Worm (Caenorhabditis elegans) whole organism, young adult: ENCODE measurements around the gene C24A3.9.

Experiments
- B0261.1 ChIP-seq: sonication (generic microtip); optimal IDR thresholded peaks from 2 replicates; lab custom pipeline; 2016; ENCODE audit warnings: mild to moderate bottlenecking, missing genetic modification characterization, moderate library complexity, missing compliant biosample characterization
- D2030.7 ChIP-seq: fragments of 200-800 bp; sonication (Bioruptor generic); IDR thresholded peaks from 2 replicates; pipeline ENCODE4 v1.3.6; 2022; ENCODE audit warnings: missing genetic modification reagents, missing genetic modification characterization, missing compliant biosample characterization
- F23B12.7 ChIP-seq: sonication (generic microtip); optimal IDR thresholded peaks from 2 replicates; lab custom pipeline; 2017; ENCODE audit warnings: missing genetic modification characterization, mild to moderate bottlenecking, missing compliant biosample characterization, antibody characterized with exemption, moderate library complexity; ENCODE audit not compliant: insufficient read depth
- F37B4.10 ChIP-seq: fragments of 200-800 bp; sonication (Bioruptor generic); IDR thresholded peaks from 2 replicates; pipeline ENCODE4 v1.3.6; 2022; ENCODE audit warnings: missing genetic modification characterization, missing compliant biosample characterization
- F39B2.1 ChIP-seq: fragments of 200-800 bp; sonication (Bioruptor generic); IDR thresholded peaks from 2 replicates; pipeline ENCODE4 v1.3.6; 2022; ENCODE audit warnings: missing genetic modification reagents, missing genetic modification characterization, missing compliant biosample characterization
- F49E8.2 ChIP-seq: sonication (generic microtip); optimal IDR thresholded peaks from 3 replicates; lab custom pipeline; 2017; ENCODE audit warnings: missing genetic modification characterization, mild to moderate bottlenecking, missing compliant biosample characterization, antibody characterized with exemption, moderate library complexity; ENCODE audit not compliant: insufficient read depth
- F57A8.1 ChIP-seq: fragments of 200-800 bp; sonication (Bioruptor generic); optimal IDR thresholded peaks from 2 replicates; lab custom pipeline; 2018; ENCODE audit warnings: mild to moderate bottlenecking, missing genetic modification characterization, moderate library complexity, missing compliant biosample characterization
- T07F8.4 ChIP-seq: sonication (generic microtip); optimal IDR thresholded peaks from 2 replicates; lab custom pipeline; 2016; ENCODE audit warnings: mild to moderate bottlenecking, missing genetic modification characterization, moderate library complexity, missing compliant biosample characterization
- T26A5.8 ChIP-seq: sonication (generic microtip); optimal IDR thresholded peaks from 2 replicates; lab custom pipeline; 2016; ENCODE audit warnings: missing genetic modification characterization, missing compliant biosample characterization
- Y53G8AR.9 ChIP-seq: fragments of 200-800 bp; sonication (Bioruptor generic); conservative IDR thresholded peaks from 2 replicates; pipeline ENCODE4 v1.3.6; 2022; ENCODE audit warnings: missing genetic modification reagents, missing genetic modification characterization, missing compliant biosample characterization
- Y56A3A.18 ChIP-seq: fragments of 200-800 bp; sonication (Bioruptor generic); IDR thresholded peaks from 2 replicates; pipeline ENCODE4 v1.3.6; 2022; ENCODE audit warnings: missing genetic modification reagents, missing genetic modification characterization, missing compliant biosample characterization
- ZK185.1 ChIP-seq: sonication (generic microtip); optimal IDR thresholded peaks from 2 replicates; lab custom pipeline; 2016; ENCODE audit warnings: mild to moderate bottlenecking, missing genetic modification characterization, missing compliant biosample characterization; ENCODE audit not compliant: poor library complexity, severe bottlenecking
- ama-1 ChIP-seq, 3 experiments: fragments of 150-350 bp in 1 of 3; sonication (generic microtip) in 2 of 3; optimal IDR thresholded peaks; 2 replicates each; lab custom pipeline; 2014 to 2018; ENCODE audit warnings: missing biosample characterization in 2 of 3, missing genetic modification characterization in 2 of 3, missing genetic modification reagents in 2 of 3
- aptf-3 ChIP-seq: fragments of 200-800 bp; sonication (Bioruptor generic); IDR thresholded peaks from 2 replicates; pipeline ENCODE4 v1.3.6; 2022; ENCODE audit warnings: missing genetic modification characterization, missing compliant biosample characterization
- attf-5 ChIP-seq: fragments of 200-800 bp; sonication (Bioruptor generic); optimal IDR thresholded peaks from 2 replicates; lab custom pipeline; 2018; ENCODE audit warnings: mild to moderate bottlenecking, missing genetic modification characterization, missing compliant biosample characterization
- attf-6 ChIP-seq: fragments of 200-800 bp; sonication (Bioruptor generic); IDR thresholded peaks from 2 replicates; pipeline ENCODE4 v1.3.6; 2022; ENCODE audit warnings: missing genetic modification reagents, missing genetic modification characterization, missing compliant biosample characterization
- ceh-100 ChIP-seq: fragments of 200-800 bp; sonication (Bioruptor generic); IDR thresholded peaks from 2 replicates; pipeline ENCODE4 v1.3.6; 2022; ENCODE audit warnings: missing genetic modification reagents, missing genetic modification characterization, missing compliant biosample characterization
- chd-7 ChIP-seq: sonication (generic microtip); optimal IDR thresholded peaks from 2 replicates; lab custom pipeline; 2016; ENCODE audit warnings: mild to moderate bottlenecking, missing genetic modification characterization, moderate library complexity, missing compliant biosample characterization
- die-1 ChIP-seq: sonication (generic microtip); optimal IDR thresholded peaks from 2 replicates; lab custom pipeline; 2016; ENCODE audit warnings: missing genotype, mild to moderate bottlenecking, missing genetic modification characterization, missing compliant biosample characterization
- efl-1 ChIP-seq: fragments of 150-350 bp; optimal IDR thresholded peaks from 2 replicates; lab custom pipeline; 2014; ENCODE audit warnings: missing biosample characterization, missing genetic modification reagents, missing genetic modification characterization
- ets-4 ChIP-seq: fragments of 200-800 bp; sonication (Bioruptor generic); optimal IDR thresholded peaks from 2 replicates; lab custom pipeline; 2018; ENCODE audit warnings: mild to moderate bottlenecking, missing genetic modification characterization, missing compliant biosample characterization
- him-1 ChIP-seq: sonication (generic microtip); optimal IDR thresholded peaks from 2 replicates; lab custom pipeline; 2016; ENCODE audit warnings: missing genotype, missing genetic modification reagents, missing genetic modification characterization, missing compliant biosample characterization
- hsf-1 ChIP-seq: fragments of 200-800 bp; sonication (Bioruptor generic); IDR thresholded peaks from 2 replicates; pipeline ENCODE4 v1.3.6; 2022; ENCODE audit warnings: missing genetic modification reagents, missing genetic modification characterization, missing compliant biosample characterization
- let-607 ChIP-seq, 2 experiments: fragments of 200-800 bp in 1 of 2; sonication (Bioruptor generic) in 1 of 2; sonication (generic microtip) in 1 of 2; optimal IDR thresholded peaks; 2 replicates each; lab custom pipeline; 2016 to 2018; ENCODE audit warnings: mild to moderate bottlenecking in 2 of 2, missing compliant biosample characterization in 2 of 2, missing genetic modification characterization in 2 of 2, moderate library complexity in 2 of 2, missing genotype in 1 of 2
- lin-35 ChIP-seq, 3 experiments: fragments of 150-350 bp in 2 of 3; sonication (generic microtip) in 1 of 3; optimal IDR thresholded peaks; 2 replicates each; lab custom pipeline; 2014 to 2018; ENCODE audit warnings: missing biosample characterization in 3 of 3, missing genetic modification characterization in 3 of 3, missing genetic modification reagents in 3 of 3
- lin-40 ChIP-seq: sonication (generic microtip); optimal IDR thresholded peaks from 2 replicates; lab custom pipeline; 2016; ENCODE audit warnings: missing genetic modification characterization, mild to moderate bottlenecking, missing compliant biosample characterization, missing genotype, missing genetic modification reagents
- mel-28 ChIP-seq: sonication (generic microtip); optimal IDR thresholded peaks from 2 replicates; lab custom pipeline; 2016; ENCODE audit warnings: borderline replicate concordance, mild to moderate bottlenecking, missing genetic modification characterization, missing compliant biosample characterization
- mes-4 ChIP-seq: sonication (generic microtip); optimal IDR thresholded peaks from 2 replicates; lab custom pipeline; 2016; ENCODE audit warnings: missing genotype, missing genetic modification characterization, missing compliant biosample characterization
- mxl-1 ChIP-seq: sonication (generic microtip); optimal IDR thresholded peaks from 2 replicates; lab custom pipeline; 2016; ENCODE audit warnings: missing genetic modification characterization, missing compliant biosample characterization
- nfyb-1 ChIP-seq: fragments of 200-800 bp; sonication (Bioruptor generic); IDR thresholded peaks from 2 replicates; pipeline ENCODE4 v1.3.6; 2022; ENCODE audit warnings: missing genetic modification reagents, missing genetic modification characterization, missing compliant biosample characterization
- pbrm-1 ChIP-seq: fragments of 200-800 bp; sonication (Bioruptor generic); IDR thresholded peaks from 2 replicates; pipeline ENCODE4 v1.3.6; 2022; ENCODE audit warnings: missing genetic modification reagents, missing genetic modification characterization, missing compliant biosample characterization
- rcor-1 ChIP-seq: fragments of 200-800 bp; sonication (Bioruptor generic); IDR thresholded peaks from 2 replicates; pipeline ENCODE4 v1.3.6; 2022; ENCODE audit warnings: missing genetic modification reagents, missing genetic modification characterization, missing compliant biosample characterization
- rec-8 ChIP-seq, 2 experiments: sonication (generic microtip); optimal IDR thresholded peaks; 2 replicates each; lab custom pipeline; 2016; ENCODE audit warnings: mild to moderate bottlenecking in 2 of 2, missing genetic modification characterization in 2 of 2, missing genetic modification reagents in 2 of 2, missing genotype in 2 of 2, missing biosample characterization in 1 of 2, missing compliant biosample characterization in 1 of 2, moderate library complexity in 1 of 2
- rpc-1 ChIP-seq, 2 experiments: fragments of 150-350 bp in 1 of 2; sonication (generic microtip) in 1 of 2; optimal IDR thresholded peaks; 2 replicates each; lab custom pipeline; 2014 to 2018; ENCODE audit warnings: missing biosample characterization in 1 of 2, missing genetic modification characterization in 1 of 2, missing genetic modification reagents in 1 of 2, missing genotype in 1 of 2
- snpc-1.1 ChIP-seq: sonication (generic microtip); optimal IDR thresholded peaks from 2 replicates; lab custom pipeline; 2017; ENCODE audit warnings: missing genetic modification characterization, mild to moderate bottlenecking, missing compliant biosample characterization, antibody characterized with exemption, moderate library complexity, missing genotype, missing genetic modification reagents; ENCODE audit not compliant: insufficient read depth
- snpc-1.3 ChIP-seq: sonication (generic microtip); optimal IDR thresholded peaks from 2 replicates; lab custom pipeline; 2017; ENCODE audit warnings: missing genetic modification characterization, mild to moderate bottlenecking, missing compliant biosample characterization, antibody characterized with exemption, moderate library complexity, missing genotype, missing genetic modification reagents; ENCODE audit not compliant: insufficient read depth
- snpc-4 ChIP-seq, 5 experiments: fragments of 150-350 bp in 1 of 5; sonication (generic microtip) in 4 of 5; optimal IDR thresholded peaks; 2 replicates each; lab custom pipeline; 2014 to 2018; ENCODE audit warnings: missing genetic modification characterization in 5 of 5, missing biosample characterization in 3 of 5, antibody characterized with exemption in 2 of 5, mild to moderate bottlenecking in 2 of 5, missing compliant biosample characterization in 2 of 5, missing genotype in 2 of 5, moderate library complexity in 2 of 5, missing genetic modification reagents in 1 of 5
- tbx-9 ChIP-seq: sonication (generic microtip); optimal IDR thresholded peaks from 2 replicates; lab custom pipeline; 2016; ENCODE audit warnings: borderline replicate concordance, missing genetic modification characterization, inconsistent platforms, missing compliant biosample characterization
- tlf-1 ChIP-seq: fragments of 200-800 bp; sonication (Bioruptor generic); optimal IDR thresholded peaks from 2 replicates; lab custom pipeline; 2018; ENCODE audit warnings: mild to moderate bottlenecking, missing genetic modification characterization, missing compliant biosample characterization
- unc-130 ChIP-seq: sonication (generic microtip); optimal IDR thresholded peaks from 2 replicates; lab custom pipeline; 2016; ENCODE audit warnings: missing genetic modification reagents, missing genetic modification characterization, missing compliant biosample characterization
- unc-62 ChIP-seq: fragments of 150-350 bp; optimal IDR thresholded peaks from 2 replicates; lab custom pipeline; 2014; ENCODE audit warnings: missing biosample characterization, missing genetic modification reagents, missing genetic modification characterization
- zim-3 ChIP-seq: sonication (generic microtip); optimal IDR thresholded peaks from 2 replicates; lab custom pipeline; 2017; ENCODE audit warnings: mild to moderate bottlenecking, missing genetic modification characterization, moderate library complexity, missing compliant biosample characterization
- ztf-25 ChIP-seq: fragments of 200-800 bp; sonication (Bioruptor generic); IDR thresholded peaks from 2 replicates; pipeline ENCODE4 v1.3.6; 2022; ENCODE audit warnings: missing genetic modification reagents, missing genetic modification characterization, missing compliant biosample characterization
- ztf-26 ChIP-seq: sonication (generic microtip); optimal IDR thresholded peaks from 2 replicates; lab custom pipeline; 2017; ENCODE audit warnings: missing genetic modification characterization, missing compliant biosample characterization
- ztf-6 ChIP-seq: fragments of 200-800 bp; sonication (Bioruptor generic); IDR thresholded peaks from 2 replicates; pipeline ENCODE4 v1.3.6; 2022; ENCODE audit warnings: missing genetic modification reagents, missing genetic modification characterization, missing compliant biosample characterization

The C24A3.9 gene

DNA sequence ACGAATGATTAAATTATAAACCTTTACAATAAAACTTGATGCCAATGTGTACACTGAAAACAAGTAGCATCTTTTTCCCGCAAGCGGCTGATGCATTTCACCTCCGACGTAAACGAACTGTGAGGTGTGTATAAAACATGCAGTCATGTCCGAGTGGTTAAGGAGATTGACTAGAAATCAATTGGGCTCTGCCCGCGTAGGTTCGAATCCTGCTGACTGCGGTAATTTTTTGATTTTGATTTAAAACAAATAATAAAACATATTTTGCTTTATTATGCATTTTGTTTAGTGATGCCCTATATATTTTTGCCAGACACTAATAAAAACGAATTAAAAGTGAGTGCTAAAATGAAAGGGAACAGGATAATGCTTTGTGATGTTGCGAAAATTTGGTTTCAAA is 38.9 kb downstream of the C24A3.9 start:
- 0 out of 2 replicates have a peak, but pooled peaks have one; percentile 34 for TF ChIP-seq hsf-1
- peak; percentile 17 for TF ChIP-seq F57A8.1 (GFP tag; lab: Kevin White, UChicago)
- TF ChIP-seq snpc-1.1: peak; percentile 11
- TF ChIP-seq efl-1 (GFP tag; lab: Kevin White, UChicago): no peak
- peak; percentile 19 for TF ChIP-seq mxl-1
- no peak for TF ChIP-seq F37B4.10 (GFP tag; lab: Robert Waterston, UW)
- TF ChIP-seq snpc-4 (GFP tag; optimal IDR thresholded peaks at IDR 0.05; lab: Kevin White, UChicago): no peak
- peak in 2 of 4 experiments; percentile 35 to 66 for TF ChIP-seq snpc-4 (tag; optimal IDR thresholded peaks at IDR 0.05; lab: Kevin White, UChicago)
- no peak for TF ChIP-seq attf-6 (GFP tag; lab: Robert Waterston, UW)
- peak; percentile 96 for TF ChIP-seq rpc-1 (optimal IDR thresholded peaks at IDR 0.05; lab: Kevin White, UChicago)
- TF ChIP-seq rpc-1 (tag; optimal IDR thresholded peaks at IDR 0.05; lab: Kevin White, UChicago): peak; percentile 95
- peak; percentile 45 for TF ChIP-seq mes-4 (tag; lab: Kevin White, UChicago)
- TF ChIP-seq rec-8 (tag; optimal IDR thresholded peaks at IDR 0.05; lab: Kevin White, UChicago): peak; percentile 20 to 50
- TF ChIP-seq D2030.7: peak; percentile 54
- peak; percentile 94 for TF ChIP-seq B0261.1 (tag; lab: Kevin White, UChicago)
- peak in 1 of 2 experiments; percentile 53 for TF ChIP-seq let-607 (tag; optimal IDR thresholded peaks at IDR 0.05; lab: Kevin White, UChicago)
- TF ChIP-seq T26A5.8 (tag; lab: Kevin White, UChicago): peak; percentile 84
- TF ChIP-seq ztf-6 (GFP tag; lab: Robert Waterston, UW): no peak
- TF ChIP-seq snpc-1.3 (tag; lab: Kevin White, UChicago): peak; percentile 75
- TF ChIP-seq mel-28 (tag; lab: Kevin White, UChicago): peak; percentile 18
- peak in 1 of 3 experiments; percentile 60 for TF ChIP-seq lin-35 (GFP tag; optimal IDR thresholded peaks at IDR 0.05; lab: Kevin White, UChicago)
- no peak for TF ChIP-seq tbx-9
- peak; percentile 50; the same call in 1 of the 2 replicates for TF ChIP-seq ceh-100 (GFP tag; lab: Robert Waterston, UW)
- peak; percentile 76 for TF ChIP-seq F23B12.7 (tag; lab: Kevin White, UChicago)
- peak; percentile 81 for TF ChIP-seq nfyb-1 (GFP tag; lab: Robert Waterston, UW)
- peak; percentile 43 for TF ChIP-seq chd-7
- peak; percentile 80 for TF ChIP-seq die-1
- peak; percentile 74 for TF ChIP-seq ZK185.1 (tag; lab: Kevin White, UChicago)
- TF ChIP-seq T07F8.4 (tag; lab: Kevin White, UChicago): peak; percentile 73
- peak; percentile 50 for TF ChIP-seq lin-40
- peak; percentile 43 for TF ChIP-seq zim-3 (tag; lab: Kevin White, UChicago)
- peak; percentile 86 for TF ChIP-seq pbrm-1 (GFP tag; lab: Robert Waterston, UW)
- TF ChIP-seq ztf-26: peak; percentile 2
- no peak for TF ChIP-seq unc-62 (GFP tag; lab: Kevin White, UChicago)
- TF ChIP-seq him-1 (tag; lab: Kevin White, UChicago): peak; percentile 86
- TF ChIP-seq ama-1 (optimal IDR thresholded peaks at IDR 0.05; lab: Kevin White, UChicago): no peak
- peak; percentile 85 for TF ChIP-seq ama-1 (GFP tag; optimal IDR thresholded peaks at IDR 0.05; lab: Kevin White, UChicago)
- peak; percentile 32 for TF ChIP-seq unc-130
- TF ChIP-seq Y56A3A.18: peak; percentile 90
- TF ChIP-seq aptf-3 (GFP tag; lab: Robert Waterston, UW): no peak
- peak; percentile 2 for TF ChIP-seq F49E8.2 (tag; lab: Kevin White, UChicago)
- peak; percentile 0 for TF ChIP-seq tlf-1 (GFP tag; lab: Kevin White, UChicago)
- TF ChIP-seq ets-4 (GFP tag; lab: Kevin White, UChicago): no peak
- no peak for TF ChIP-seq Y53G8AR.9 (GFP tag; lab: Robert Waterston, UW)
- peak; percentile 57 for TF ChIP-seq rcor-1 (GFP tag; lab: Robert Waterston, UW)
- no peak for TF ChIP-seq F39B2.1 (GFP tag; lab: Robert Waterston, UW)
- TF ChIP-seq ztf-25 (GFP tag; lab: Robert Waterston, UW): peak; percentile 76; the same call in 1 of the 2 replicates
- peak; percentile 14 for TF ChIP-seq attf-5 (GFP tag; lab: Kevin White, UChicago)
